Worm (Caenorhabditis elegans) whole organism, L2 larva: Measurements from ENCODE around the gene K09G1.2.

Experiments
- ama-1 ChIP-seq: fragments of 150-350 bp; optimal IDR thresholded peaks from 2 replicates; lab custom pipeline; 2018; ENCODE audit warnings: inconsistent platforms
- elt-3 ChIP-seq: sonication (generic microtip); optimal IDR thresholded peaks from 2 replicates; lab custom pipeline; 2017; ENCODE audit warnings: missing biosample characterization, missing genetic modification characterization
- nhr-237 ChIP-seq: fragments of 150-350 bp; optimal IDR thresholded peaks from 2 replicates; lab custom pipeline; 2014; ENCODE audit warnings: missing biosample characterization, missing genetic modification characterization
- nhr-77 ChIP-seq: fragments of 150-350 bp; optimal IDR thresholded peaks from 2 replicates; lab custom pipeline; 2014; ENCODE audit warnings: missing biosample characterization, missing genetic modification characterization
- snpc-4 ChIP-seq: fragments of 150-350 bp; optimal IDR thresholded peaks from 2 replicates; lab custom pipeline; 2014; ENCODE audit warnings: missing biosample characterization, missing genetic modification characterization
- zag-1 ChIP-seq: fragments of 150-350 bp; optimal IDR thresholded peaks from 2 replicates; lab custom pipeline; 2014; ENCODE audit warnings: missing biosample characterization, missing genetic modification characterization

ce11 chrV:9620417-9620816 is 30.0 kb downstream of the K09G1.2 start:
- TF ChIP-seq snpc-4 (no peak), ama-1 (lab: Kevin White, UChicago) (no peak), elt-3 (tag; lab: Kevin White, UChicago) (no peak), nhr-77 (tag; lab: Kevin White, UChicago) (no peak), nhr-237 (tag; lab: Kevin White, UChicago) (no peak), zag-1 (tag; lab: Kevin White, UChicago) (no peak)
